Worm (Caenorhabditis elegans) whole organism, midembryonic: ENCODE measurements around the gene gsto-1.

ENCODE experiments used
- T22C8.4 ChIP-seq: fragments of 200-800 bp; sonication (Bioruptor generic); IDR thresholded peaks from 2 replicates; pipeline ENCODE4 v1.3.6; 2022; ENCODE audit warnings: missing genetic modification characterization, missing compliant biosample characterization
- cog-1 ChIP-seq: sonication (generic microtip); optimal IDR thresholded peaks from 2 replicates; lab custom pipeline; 2016; ENCODE audit warnings: missing genetic modification characterization, missing compliant biosample characterization
- flt-1 ChIP-seq: fragments of 200-800 bp; sonication (Bioruptor generic); IDR thresholded peaks from 2 replicates; pipeline ENCODE4 v1.3.6; 2022; ENCODE audit warnings: missing genetic modification characterization, missing compliant biosample characterization
- klf-2 ChIP-seq: fragments of 200-800 bp; sonication (Bioruptor generic); conservative IDR thresholded peaks from 2 replicates; pipeline ENCODE4 v1.3.6; 2022; ENCODE audit warnings: missing genetic modification reagents, missing genetic modification characterization, missing compliant biosample characterization
- med-1 ChIP-seq: sonication (generic microtip); optimal IDR thresholded peaks from 2 replicates; lab custom pipeline; 2017; ENCODE audit warnings: missing genetic modification characterization, mild to moderate bottlenecking, missing compliant biosample characterization, antibody characterized with exemption, missing genetic modification reagents; ENCODE audit not compliant: insufficient read depth
- ref-1 ChIP-seq: fragments of 200-800 bp; sonication (Bioruptor generic); conservative IDR thresholded peaks from 2 replicates; pipeline ENCODE4 v1.3.6; 2022; ENCODE audit warnings: missing genetic modification reagents, missing genetic modification characterization, missing compliant biosample characterization
- tab-1 ChIP-seq: fragments of 200-800 bp; sonication (Bioruptor generic); IDR thresholded peaks from 2 replicates; pipeline ENCODE4 v1.3.6; 2022; ENCODE audit warnings: missing genetic modification characterization, missing compliant biosample characterization
- ztf-23 ChIP-seq: fragments of 200-800 bp; sonication (Bioruptor generic); IDR thresholded peaks from 2 replicates; pipeline ENCODE4 v1.3.6; 2022; ENCODE audit warnings: missing genetic modification reagents, missing genetic modification characterization, missing compliant biosample characterization
- ztf-29 ChIP-seq: fragments of 200-800 bp; sonication (Bioruptor generic); IDR thresholded peaks from 2 replicates; pipeline ENCODE4 v1.3.6; 2022; ENCODE audit warnings: missing genetic modification reagents, missing genetic modification characterization, missing compliant biosample characterization

Gene gsto-1

DNA sequence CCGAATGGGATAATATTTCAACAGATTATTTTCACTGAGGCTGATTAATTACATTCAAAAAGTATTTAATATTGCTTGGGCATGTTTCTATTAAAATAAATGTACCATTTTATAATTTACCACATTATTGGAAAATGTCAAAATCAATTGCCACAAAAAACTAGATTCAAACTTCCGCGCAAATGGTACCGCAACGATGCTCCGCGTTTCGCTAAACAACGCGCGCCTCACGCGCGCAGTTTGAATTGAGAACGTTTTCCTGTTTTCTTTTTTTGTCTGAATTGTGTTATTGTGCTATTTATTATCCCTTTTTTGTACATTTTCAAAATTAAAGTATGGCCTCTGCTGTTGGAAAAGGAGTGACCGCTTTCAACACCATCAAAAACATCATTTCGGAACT lies 6.0 kb downstream of the gsto-1 start, which contains the start of gene C29E4.12:
Gene C29E4.12 (plus strand): TSS at position 333 of the 400 bp plus-strand sequence.
- no peak for TF ChIP-seq ztf-23 (GFP tag; lab: Robert Waterston, UW)

ce11 chrIII:7937548-7937947 lies 9.3 kb downstream of the gsto-1 start, which contains the start of gene C29E4.10:
Gene C29E4.10, plus strand, starts transcription at chrIII:7937848.
- TF ChIP-seq cog-1 (tag; lab: Kevin White, UChicago) (no peak), ztf-29 (no peak), flt-1 (no peak), klf-2 (no peak), med-1 (GFP tag; lab: Kevin White, UChicago) (no peak), ztf-23 (GFP tag; lab: Robert Waterston, UW) (no peak), tab-1 (GFP tag; lab: Robert Waterston, UW) (no peak), T22C8.4 (GFP tag; lab: Robert Waterston, UW) (no peak), ref-1 (GFP tag; lab: Robert Waterston, UW) (no peak)

DNA sequence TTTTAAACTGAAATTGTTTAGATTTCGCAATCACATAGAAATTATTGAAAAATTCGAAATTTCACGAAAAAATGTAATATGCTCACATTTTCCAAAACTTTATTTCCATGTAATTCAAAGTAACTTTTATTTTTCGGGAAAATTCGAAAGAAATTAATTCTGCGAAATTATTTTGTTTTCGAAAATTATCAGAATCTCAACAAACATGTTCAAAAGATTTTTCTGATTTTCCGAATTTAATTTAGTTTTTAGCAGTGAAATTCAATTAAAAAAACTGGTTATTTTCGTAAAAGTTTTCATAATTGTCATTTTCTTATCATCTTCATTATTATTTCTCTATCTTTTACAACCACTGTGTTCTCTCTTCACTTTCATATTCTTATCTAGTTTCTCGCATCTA lies 13.6 kb downstream of the gsto-1 start, which contains the start of gene ran-2:
Gene ran-2 (plus strand): TSS at position 301 of the 400 bp plus-strand sequence.
- TF ChIP-seq ztf-29 (no peak), T22C8.4 (GFP tag; lab: Robert Waterston, UW) (no peak), ztf-23 (GFP tag; lab: Robert Waterston, UW) (no peak), flt-1 (no peak), klf-2 (no peak), ref-1 (GFP tag; lab: Robert Waterston, UW) (no peak)

- TF ChIP-seq ztf-23 (GFP tag; lab: Robert Waterston, UW) (no peak), flt-1 (no peak), ref-1 (GFP tag; lab: Robert Waterston, UW) (no peak), ztf-29 (no peak), med-1 (GFP tag; lab: Kevin White, UChicago) (no peak), cog-1 (tag; lab: Kevin White, UChicago) (no peak), klf-2 (no peak), T22C8.4 (GFP tag; lab: Robert Waterston, UW) (no peak), tab-1 (GFP tag; lab: Robert Waterston, UW) (no peak)
Measured at ce11 chrIII:7928549-7929129, 18.2 kb downstream of the gsto-1 start, which contains the start of the genes C29E4.13 and npp-15. Gene C29E4.13, minus strand, starts transcription at chrIII:7928717. Gene npp-15, plus strand, starts transcription at chrIII:7929043.

DNA sequence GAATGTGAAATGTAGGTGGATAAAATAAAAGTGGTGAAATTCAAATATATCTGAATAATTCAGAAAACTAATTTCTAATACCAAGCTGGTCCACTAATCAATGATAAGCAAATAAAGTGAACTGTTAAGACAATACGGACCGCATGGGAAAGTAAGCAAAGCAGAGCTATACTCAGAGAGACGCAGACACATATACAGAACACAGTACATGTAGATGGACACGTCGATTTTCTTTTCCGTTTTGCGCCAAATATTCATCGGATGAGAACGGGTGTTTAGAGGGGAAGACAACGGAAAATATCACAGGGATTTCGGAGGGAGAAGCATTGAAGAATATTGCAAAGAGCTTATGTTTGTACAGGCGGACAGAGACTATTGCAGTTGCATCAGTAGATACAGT lies 20.9 kb downstream of the gsto-1 start:
- no peak for TF ChIP-seq tab-1 (GFP tag; lab: Robert Waterston, UW)
- TF ChIP-seq ztf-29: no peak
- no peak for TF ChIP-seq T22C8.4 (GFP tag; lab: Robert Waterston, UW)
- TF ChIP-seq cog-1 (tag; lab: Kevin White, UChicago): no peak
- no peak for TF ChIP-seq ztf-23 (GFP tag; lab: Robert Waterston, UW)
- no peak for TF ChIP-seq flt-1
- TF ChIP-seq klf-2: no peak
- no peak for TF ChIP-seq med-1 (GFP tag; lab: Kevin White, UChicago)
- no peak for TF ChIP-seq ref-1 (GFP tag; lab: Robert Waterston, UW)

DNA sequence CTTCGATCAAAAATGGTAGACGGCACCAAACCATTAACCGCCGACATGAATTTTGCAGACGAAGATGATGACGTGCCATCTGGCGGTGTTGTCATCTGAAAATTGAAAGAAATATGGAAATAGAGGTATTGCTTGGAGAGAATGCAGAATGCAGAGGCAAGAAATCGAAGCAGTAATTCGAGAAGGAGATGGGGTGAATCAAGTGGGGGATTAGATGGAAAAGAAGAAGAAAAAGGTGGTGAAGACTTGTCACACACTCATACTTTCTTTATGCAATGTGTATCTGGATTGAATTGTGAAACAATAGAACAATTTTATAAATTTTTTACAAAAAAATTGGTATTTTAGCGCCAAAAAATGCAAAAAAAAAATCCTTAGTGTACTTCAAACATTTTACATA lies 22.0 kb downstream of the gsto-1 start, which contains the start of gene tag-250:
Gene tag-250 (minus strand): TSS at position 101 of the 400 bp plus-strand sequence.
- no peak for TF ChIP-seq cog-1 (tag; lab: Kevin White, UChicago)
- no peak for TF ChIP-seq ref-1 (GFP tag; lab: Robert Waterston, UW)
- TF ChIP-seq flt-1: no peak
- TF ChIP-seq klf-2: no peak

ce11 chrIII:7922207-7922606 lies 24.6 kb downstream of the gsto-1 start, which contains the start of gene C29E4.17:
Gene C29E4.17, plus strand, starts transcription at chrIII:7922507.
- TF ChIP-seq tab-1 (GFP tag; lab: Robert Waterston, UW) (no peak), flt-1 (no peak), ztf-29 (no peak), T22C8.4 (GFP tag; lab: Robert Waterston, UW) (no peak), cog-1 (tag; lab: Kevin White, UChicago) (no peak), ztf-23 (GFP tag; lab: Robert Waterston, UW) (no peak), med-1 (GFP tag; lab: Kevin White, UChicago) (no peak), ref-1 (GFP tag; lab: Robert Waterston, UW) (no peak), klf-2 (no peak)

- no peak for TF ChIP-seq ref-1 (GFP tag; lab: Robert Waterston, UW)
- no peak for TF ChIP-seq ztf-23 (GFP tag; lab: Robert Waterston, UW)
- no peak for TF ChIP-seq flt-1
- no peak for TF ChIP-seq T22C8.4 (GFP tag; lab: Robert Waterston, UW)
- TF ChIP-seq med-1 (GFP tag; lab: Kevin White, UChicago): no peak
- no peak for TF ChIP-seq cog-1 (tag; lab: Kevin White, UChicago)
- no peak for TF ChIP-seq tab-1 (GFP tag; lab: Robert Waterston, UW)
- TF ChIP-seq klf-2: no peak
Measured at ce11 chrIII:7919823-7920222, 27.0 kb downstream of the gsto-1 start, which contains the start of gene C29E4.14. Gene C29E4.14, plus strand, starts transcription at chrIII:7920123.

- TF ChIP-seq ztf-23 (GFP tag; lab: Robert Waterston, UW): no peak
Measured at ce11 chrIII:7917667-7918066, 29.2 kb downstream of the gsto-1 start, which contains the start of gene gly-3. Gene gly-3, minus strand, starts transcription at chrIII:7917767.

- TF ChIP-seq med-1 (GFP tag; lab: Kevin White, UChicago): no peak
- TF ChIP-seq ref-1 (GFP tag; lab: Robert Waterston, UW): no peak
- TF ChIP-seq klf-2: no peak
- TF ChIP-seq T22C8.4 (GFP tag; lab: Robert Waterston, UW): no peak
- no peak for TF ChIP-seq cog-1 (tag; lab: Kevin White, UChicago)
- TF ChIP-seq flt-1: no peak
- no peak for TF ChIP-seq ztf-29
- TF ChIP-seq tab-1 (GFP tag; lab: Robert Waterston, UW): no peak
- TF ChIP-seq ztf-23 (GFP tag; lab: Robert Waterston, UW): no peak
Measured at ce11 chrIII:7913488-7913887, 33.3 kb downstream of the gsto-1 start, which contains the start of gene ZK688.12. Gene ZK688.12, minus strand, starts transcription at chrIII:7913588.
